Worm (Caenorhabditis elegans) whole organism, L2 larva: ENCODE results near the gene ubh-3.

Source experiments
- aly-2 ChIP-seq: fragments of 150-350 bp; optimal IDR thresholded peaks from 2 replicates; lab custom pipeline; 2014; ENCODE audit warnings: missing biosample characterization, missing genetic modification characterization
- ceh-16 ChIP-seq: fragments of 150-350 bp; optimal IDR thresholded peaks from 2 replicates; lab custom pipeline; 2014; ENCODE audit warnings: missing biosample characterization, missing genetic modification characterization
- fos-1 ChIP-seq: fragments of 150-350 bp; optimal IDR thresholded peaks from 2 replicates; lab custom pipeline; 2014; ENCODE audit warnings: missing biosample characterization, missing genetic modification characterization
- lin-13 ChIP-seq: fragments of 150-350 bp; optimal IDR thresholded peaks from 2 replicates; lab custom pipeline; 2014; ENCODE audit warnings: missing biosample characterization, missing genetic modification reagents, missing genetic modification characterization
- lin-39 ChIP-seq: fragments of 150-350 bp; optimal IDR thresholded peaks from 2 replicates; lab custom pipeline; 2014; ENCODE audit warnings: missing biosample characterization, missing genetic modification reagents, missing genetic modification characterization
- lsy-2 ChIP-seq, 2 experiments: fragments of 150-350 bp in 1 of 2; sonication (generic microtip) in 1 of 2; optimal IDR thresholded peaks; 2 replicates each; lab custom pipeline; 2014 to 2017; ENCODE audit warnings: missing biosample characterization in 2 of 2, missing genetic modification characterization in 2 of 2
- nhr-10 ChIP-seq: sonication (generic microtip); optimal IDR thresholded peaks from 2 replicates; lab custom pipeline; 2017; ENCODE audit warnings: missing biosample characterization, missing genetic modification characterization
- nhr-21 ChIP-seq: fragments of 150-350 bp; optimal IDR thresholded peaks from 2 replicates; lab custom pipeline; 2014; ENCODE audit warnings: missing biosample characterization, missing genetic modification characterization
- snpc-4 ChIP-seq: fragments of 150-350 bp; optimal IDR thresholded peaks from 2 replicates; lab custom pipeline; 2014; ENCODE audit warnings: missing biosample characterization, missing genetic modification characterization
- unc-62 ChIP-seq: fragments of 150-350 bp; optimal IDR thresholded peaks from 2 replicates; lab custom pipeline; 2014; ENCODE audit warnings: missing biosample characterization, missing genetic modification reagents, missing genetic modification characterization
- ztf-11 ChIP-seq: sonication (generic microtip); optimal IDR thresholded peaks from 2 replicates; lab custom pipeline; 2017; ENCODE audit warnings: missing biosample characterization, missing genetic modification characterization

DNA sequence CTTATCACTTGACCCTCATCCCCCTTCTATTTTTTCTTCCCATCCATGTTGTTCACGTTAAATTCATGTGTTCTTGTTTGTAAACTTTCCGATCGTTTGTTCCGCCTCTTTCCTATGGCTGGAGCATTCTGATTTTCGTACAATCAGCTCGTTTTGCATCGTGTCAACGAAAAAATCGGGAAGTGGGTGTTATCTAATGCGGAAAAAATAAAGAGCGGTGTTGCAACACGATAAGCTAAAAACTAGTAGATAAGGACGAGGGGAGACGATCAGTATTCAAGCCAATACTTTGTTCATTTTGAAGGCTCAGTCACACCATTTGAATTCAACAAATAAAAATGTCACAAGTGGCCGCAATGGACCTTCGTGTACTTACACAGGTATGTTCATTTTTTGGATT, 16.2 kb upstream of the ubh-3 start, which contains the start of gene acs-1:
- TF ChIP-seq nhr-21 (tag; lab: Kevin White, UChicago) (no peak), lin-39 (tag; lab: Kevin White, UChicago) (no peak), snpc-4 (tag; lab: Kevin White, UChicago) (no peak), unc-62 (GFP tag; lab: Kevin White, UChicago) (no peak), aly-2 (no peak), nhr-10 (tag; lab: Kevin White, UChicago) (no peak), fos-1 (tag; lab: Kevin White, UChicago) (peak; percentile 82), lsy-2 (tag; optimal IDR thresholded peaks at IDR 0.05; lab: Kevin White, UChicago) (no peak), ceh-16 (no peak), ztf-11 (no peak), lin-13 (GFP tag; lab: Kevin White, UChicago) (no peak)
